Worm (Caenorhabditis elegans) whole organism, L1 larva: ENCODE results near the gene ogt-1.

Experiments used
- C34B4.2 ChIP-seq: sonication (generic microtip); optimal IDR thresholded peaks from 2 replicates; lab custom pipeline; 2017; ENCODE audit warnings: mild to moderate bottlenecking, missing genetic modification characterization, missing compliant biosample characterization
- F16B12.6 ChIP-seq: fragments of 150-350 bp; optimal IDR thresholded peaks from 2 replicates; lab custom pipeline; 2014; ENCODE audit warnings: missing biosample characterization, missing genetic modification characterization
- Y116A8C.19 ChIP-seq: sonication (generic microtip); optimal IDR thresholded peaks from 2 replicates; lab custom pipeline; 2016; ENCODE audit warnings: missing compliant biosample characterization, missing genetic modification characterization, borderline replicate concordance
- aly-2 ChIP-seq: fragments of 150-350 bp; optimal IDR thresholded peaks from 2 replicates; lab custom pipeline; 2014; ENCODE audit warnings: missing biosample characterization, missing genetic modification characterization
- ama-1 ChIP-seq: fragments of 150-350 bp; optimal IDR thresholded peaks from 2 replicates; lab custom pipeline; 2014
- ceh-8 ChIP-seq: fragments of 200-800 bp; sonication (Bioruptor generic); optimal IDR thresholded peaks from 2 replicates; lab custom pipeline; 2018; ENCODE audit warnings: mild to moderate bottlenecking, missing genetic modification characterization, moderate library complexity, missing compliant biosample characterization
- ceh-88 ChIP-seq: fragments of 200-800 bp; sonication (Bioruptor generic); IDR thresholded peaks from 2 replicates; pipeline ENCODE4 v1.3.6; 2022; ENCODE audit warnings: missing genetic modification characterization, missing compliant biosample characterization
- dpl-1 ChIP-seq, 3 experiments: fragments of 150-350 bp in 2 of 3; sonication (generic microtip) in 1 of 3; optimal IDR thresholded peaks; 2 replicates each; lab custom pipeline; 2014 to 2017; ENCODE audit warnings: missing biosample characterization in 3 of 3, missing genetic modification characterization in 3 of 3, missing genetic modification reagents in 3 of 3
- dsc-1 ChIP-seq: sonication (generic microtip); optimal IDR thresholded peaks from 2 replicates; lab custom pipeline; 2016; ENCODE audit warnings: mild to moderate bottlenecking, missing genetic modification characterization, missing compliant biosample characterization
- efl-1 ChIP-seq, 4 experiments: fragments of 150-350 bp; optimal IDR thresholded peaks in 3 of 4; peaks in 1 of 4; 1 replicate in 1 of 4; 2 replicates in 3 of 4; lab custom pipeline; 2014; ENCODE audit warnings: missing biosample characterization in 2 of 4, missing genetic modification characterization in 2 of 4, missing genetic modification reagents in 2 of 4
- egl-27 ChIP-seq, 2 experiments: fragments of 150-350 bp in 1 of 2; sonication (generic microtip); optimal IDR thresholded peaks; 3 replicates each; lab custom pipeline; 2017 to 2018; ENCODE audit warnings: missing biosample characterization in 2 of 2, missing genetic modification characterization in 2 of 2, missing genetic modification reagents in 2 of 2
- elt-2 ChIP-seq: sonication (generic microtip); optimal IDR thresholded peaks from 2 replicates; lab custom pipeline; 2016; ENCODE audit warnings: missing genetic modification characterization, mild to moderate bottlenecking, inconsistent platforms, missing compliant biosample characterization, missing genetic modification reagents
- ets-5 ChIP-seq: fragments of 200-800 bp; sonication (Bioruptor generic); IDR thresholded peaks from 2 replicates; pipeline ENCODE4 v1.3.6; 2022; ENCODE audit warnings: missing genetic modification characterization, missing compliant biosample characterization
- fkh-4 ChIP-seq: sonication (generic microtip); optimal IDR thresholded peaks from 2 replicates; lab custom pipeline; 2016; ENCODE audit warnings: missing compliant biosample characterization, missing genetic modification characterization, borderline replicate concordance
- hpl-2 ChIP-seq: fragments of 150-350 bp; optimal IDR thresholded peaks from 2 replicates; lab custom pipeline; 2014; ENCODE audit warnings: missing biosample characterization, missing genetic modification reagents, missing genetic modification characterization
- lin-14 ChIP-seq: fragments of 200-800 bp; sonication (Bioruptor generic); optimal IDR thresholded peaks from 2 replicates; lab custom pipeline; 2018; ENCODE audit warnings: mild to moderate bottlenecking, missing genetic modification characterization, moderate library complexity, missing compliant biosample characterization
- lin-35 ChIP-seq, 2 experiments: fragments of 150-350 bp; optimal IDR thresholded peaks; 2 replicates each; lab custom pipeline; 2014; ENCODE audit warnings: missing biosample characterization in 2 of 2, missing genetic modification characterization in 2 of 2, missing genetic modification reagents in 2 of 2
- lin-39 ChIP-seq: fragments of 150-350 bp; optimal IDR thresholded peaks from 2 replicates; lab custom pipeline; 2014; ENCODE audit warnings: missing biosample characterization, missing genetic modification reagents, missing genetic modification characterization
- lsy-2 ChIP-seq, 2 experiments: fragments of 150-350 bp; optimal IDR thresholded peaks; 2 replicates each; lab custom pipeline; 2014; ENCODE audit warnings: missing biosample characterization in 2 of 2, missing genetic modification characterization in 2 of 2
- mdl-1 ChIP-seq, 2 experiments: fragments of 150-350 bp; optimal IDR thresholded peaks; 2 replicates each; lab custom pipeline; 2014 to 2017; ENCODE audit warnings: missing biosample characterization in 2 of 2, missing genetic modification characterization in 2 of 2, inconsistent platforms in 1 of 2
- mef-2 ChIP-seq: fragments of 150-350 bp; optimal IDR thresholded peaks from 2 replicates; lab custom pipeline; 2014; ENCODE audit warnings: missing biosample characterization, missing genetic modification characterization
- nhr-19 ChIP-seq: fragments of 200-800 bp; sonication (Bioruptor generic); conservative IDR thresholded peaks from 2 replicates; pipeline ENCODE4 v1.3.6; 2022; ENCODE audit warnings: missing genetic modification characterization, missing compliant biosample characterization
- nhr-20 ChIP-seq: sonication (generic microtip); optimal IDR thresholded peaks from 2 replicates; lab custom pipeline; 2016; ENCODE audit warnings: mild to moderate bottlenecking, missing genetic modification characterization, missing compliant biosample characterization
- nhr-28 ChIP-seq: fragments of 150-350 bp; optimal IDR thresholded peaks from 2 replicates; lab custom pipeline; 2014; ENCODE audit warnings: missing biosample characterization, missing genetic modification characterization
- nhr-47 ChIP-seq: sonication (generic microtip); optimal IDR thresholded peaks from 2 replicates; lab custom pipeline; 2016; ENCODE audit warnings: mild to moderate bottlenecking, missing genetic modification characterization, moderate library complexity, missing compliant biosample characterization
- nhr-71 ChIP-seq: sonication (generic microtip); optimal IDR thresholded peaks from 2 replicates; lab custom pipeline; 2016; ENCODE audit warnings: mild to moderate bottlenecking, missing genetic modification characterization, moderate library complexity, missing compliant biosample characterization
- nhr-76 ChIP-seq: sonication (generic microtip); optimal IDR thresholded peaks from 2 replicates; lab custom pipeline; 2017; ENCODE audit warnings: missing biosample characterization, missing genetic modification characterization
- nhr-84 ChIP-seq: sonication (generic microtip); optimal IDR thresholded peaks from 2 replicates; lab custom pipeline; 2017; ENCODE audit warnings: missing biosample characterization, missing genetic modification characterization
- nhr-85 ChIP-seq: sonication (generic microtip); peaks from one replicate; lab custom pipeline; 2016; ENCODE audit warnings: missing genetic modification characterization, inconsistent platforms, missing compliant biosample characterization
- nhr-90 ChIP-seq: sonication (generic microtip); optimal IDR thresholded peaks from 2 replicates; lab custom pipeline; 2016; ENCODE audit warnings: mild to moderate bottlenecking, missing genetic modification characterization, missing compliant biosample characterization; ENCODE audit not compliant: poor library complexity
- pag-3 ChIP-seq: sonication (generic microtip); optimal IDR thresholded peaks from 2 replicates; lab custom pipeline; 2017; ENCODE audit warnings: missing genetic modification characterization, mild to moderate bottlenecking, missing compliant biosample characterization, antibody characterized with exemption, borderline replicate concordance; ENCODE audit not compliant: insufficient read depth
- pax-3 ChIP-seq: fragments of 200-800 bp; sonication (Bioruptor generic); optimal IDR thresholded peaks from 2 replicates; lab custom pipeline; 2018; ENCODE audit warnings: mild to moderate bottlenecking, missing genetic modification characterization, moderate library complexity, missing compliant biosample characterization
- rnt-1 ChIP-seq: sonication (generic microtip); optimal IDR thresholded peaks from 2 replicates; lab custom pipeline; 2016; ENCODE audit warnings: mild to moderate bottlenecking, missing genetic modification characterization, moderate library complexity, missing compliant biosample characterization
- snpc-4 ChIP-seq: fragments of 150-350 bp; optimal IDR thresholded peaks from 2 replicates; lab custom pipeline; 2014; ENCODE audit warnings: missing biosample characterization, missing genetic modification characterization
- snu-23 ChIP-seq: sonication (generic microtip); optimal IDR thresholded peaks from 2 replicates; lab custom pipeline; 2016; ENCODE audit warnings: missing genetic modification characterization, missing compliant biosample characterization
- swsn-7 ChIP-seq: sonication (generic microtip); optimal IDR thresholded peaks from 2 replicates; lab custom pipeline; 2016; ENCODE audit warnings: missing genetic modification characterization, missing compliant biosample characterization
- tlp-1 ChIP-seq: fragments of 150-350 bp; optimal IDR thresholded peaks from 2 replicates; lab custom pipeline; 2014; ENCODE audit warnings: missing biosample characterization, missing genetic modification characterization
- unc-130 ChIP-seq: fragments of 150-350 bp; optimal IDR thresholded peaks from 2 replicates; lab custom pipeline; 2017; ENCODE audit warnings: missing biosample characterization, missing genetic modification characterization, inconsistent platforms
- unc-86 ChIP-seq: sonication (generic microtip); optimal IDR thresholded peaks from 2 replicates; lab custom pipeline; 2016; ENCODE audit warnings: missing genetic modification characterization, missing compliant biosample characterization
- unc-98 ChIP-seq: fragments of 200-800 bp; sonication (Bioruptor generic); IDR thresholded peaks from 2 replicates; pipeline ENCODE4 v1.3.6; 2022; ENCODE audit warnings: missing genetic modification characterization, missing compliant biosample characterization
- xbp-1 ChIP-seq: sonication (generic microtip); optimal IDR thresholded peaks from 2 replicates; lab custom pipeline; 2016; ENCODE audit warnings: missing genetic modification characterization, missing compliant biosample characterization
- zag-1 ChIP-seq: fragments of 150-350 bp; optimal IDR thresholded peaks from 2 replicates; lab custom pipeline; 2014; ENCODE audit warnings: missing biosample characterization, missing genetic modification characterization
- zip-4 ChIP-seq: fragments of 200-800 bp; sonication (Bioruptor generic); optimal IDR thresholded peaks from 2 replicates; lab custom pipeline; 2018; ENCODE audit warnings: mild to moderate bottlenecking, missing genetic modification characterization, moderate library complexity, missing compliant biosample characterization

ogt-1 gene

DNA sequence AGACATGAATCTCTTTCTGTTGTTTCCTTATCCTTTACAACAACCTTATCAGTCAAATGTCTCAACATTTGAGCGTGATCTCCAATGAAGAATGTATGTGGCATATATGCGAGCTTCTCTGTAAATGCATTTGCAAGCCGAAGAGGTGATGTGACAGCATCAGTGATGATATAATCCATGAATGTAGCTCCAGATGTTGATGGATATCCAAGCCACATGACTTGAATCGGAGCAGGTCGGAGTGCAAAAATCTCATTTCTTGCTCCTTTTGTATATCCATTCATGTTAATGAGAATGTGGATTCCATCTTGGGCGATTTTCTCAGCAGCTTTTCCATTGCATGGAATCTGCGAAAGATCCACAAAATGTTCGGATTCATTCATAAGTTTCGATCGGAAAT is 5.4 kb downstream of the ogt-1 start:
- TF ChIP-seq F16B12.6 (tag; lab: Kevin White, UChicago) = no peak
- TF ChIP-seq unc-130 (tag; lab: Kevin White, UChicago) = no peak
- no peak for TF ChIP-seq lin-39 (tag; lab: Kevin White, UChicago)
- no peak for TF ChIP-seq efl-1 (optimal IDR thresholded peaks at IDR 0.05; lab: Kevin White, UChicago)
- TF ChIP-seq efl-1 (GFP tag; optimal IDR thresholded peaks at IDR 0.05 in 1 of 2; lab: Kevin White, UChicago) = peak in 1 of 2 experiments; percentile 86
- no peak for TF ChIP-seq unc-86 (tag; lab: Kevin White, UChicago)

DNA sequence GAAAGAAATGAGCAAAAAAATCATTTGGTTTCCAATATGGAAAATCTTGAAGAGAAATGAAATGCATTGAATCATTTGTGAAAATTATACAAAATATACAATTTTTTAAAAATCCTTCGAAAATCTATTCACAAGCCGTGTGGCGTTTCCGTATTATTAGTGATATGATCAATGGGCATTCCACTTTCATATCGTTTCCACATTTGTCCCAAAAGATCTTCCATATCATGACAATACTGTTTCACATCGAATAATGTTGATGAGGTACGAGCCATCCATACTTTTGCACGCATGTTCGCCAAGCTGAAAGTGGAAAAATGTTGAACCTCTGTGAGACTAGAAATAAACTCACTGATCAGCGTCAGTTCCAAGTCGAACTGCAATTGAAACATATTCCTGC is 7.3 kb downstream of the ogt-1 start:
- no peak for TF ChIP-seq pag-3 (tag; lab: Kevin White, UChicago)
- TF ChIP-seq lin-39 (tag; lab: Kevin White, UChicago) = no peak
- no peak for TF ChIP-seq tlp-1 (tag; lab: Kevin White, UChicago)
- TF ChIP-seq zag-1 (tag; lab: Kevin White, UChicago) = no peak
- no peak for TF ChIP-seq ceh-8 (GFP tag; lab: Kevin White, UChicago)
- TF ChIP-seq pax-3 = no peak
- no peak for TF ChIP-seq ets-5 (GFP tag; lab: Robert Waterston, UW)
- TF ChIP-seq nhr-76 = no peak
- TF ChIP-seq nhr-28 = no peak
- TF ChIP-seq nhr-84 (tag; lab: Kevin White, UChicago) = no peak
- TF ChIP-seq Y116A8C.19 (tag; lab: Kevin White, UChicago) = no peak
- no peak for TF ChIP-seq dpl-1 (GFP tag; optimal IDR thresholded peaks at IDR 0.05; lab: Kevin White, UChicago)

DNA sequence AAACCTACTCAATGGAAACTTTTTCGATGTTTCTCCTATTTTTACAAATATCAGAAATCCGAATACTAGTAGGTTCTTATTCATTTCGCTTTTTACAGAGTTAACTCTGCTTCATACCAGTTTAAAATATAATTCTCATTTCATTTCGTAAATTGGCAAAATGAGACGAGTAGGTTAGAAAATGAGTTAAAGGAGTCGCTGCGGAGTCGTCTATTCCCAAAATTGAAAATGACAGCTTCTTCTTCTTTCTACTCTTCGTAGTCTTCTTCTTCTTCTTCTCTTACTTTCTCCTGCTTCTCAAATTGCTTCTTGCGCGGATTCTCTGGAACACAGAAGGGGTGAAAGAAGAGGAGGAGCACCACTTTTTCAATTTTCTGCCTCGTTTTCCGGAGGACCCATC is 8.8 kb downstream of the ogt-1 start, which contains the start of gene glr-2:
Gene glr-2, minus strand, starts transcription at position 211 of the 400 bp plus-strand sequence.
- TF ChIP-seq lin-14 (GFP tag; lab: Kevin White, UChicago) (peak; percentile 35), ceh-88 (GFP tag; lab: Robert Waterston, UW) (no peak), unc-98 (no peak), nhr-85 (tag; lab: Kevin White, UChicago) (no peak), snu-23 (GFP tag; lab: Kevin White, UChicago) (no peak), aly-2 (tag; lab: Kevin White, UChicago) (no peak), ceh-8 (GFP tag; lab: Kevin White, UChicago) (peak; percentile 13), ets-5 (GFP tag; lab: Robert Waterston, UW) (no peak)

DNA sequence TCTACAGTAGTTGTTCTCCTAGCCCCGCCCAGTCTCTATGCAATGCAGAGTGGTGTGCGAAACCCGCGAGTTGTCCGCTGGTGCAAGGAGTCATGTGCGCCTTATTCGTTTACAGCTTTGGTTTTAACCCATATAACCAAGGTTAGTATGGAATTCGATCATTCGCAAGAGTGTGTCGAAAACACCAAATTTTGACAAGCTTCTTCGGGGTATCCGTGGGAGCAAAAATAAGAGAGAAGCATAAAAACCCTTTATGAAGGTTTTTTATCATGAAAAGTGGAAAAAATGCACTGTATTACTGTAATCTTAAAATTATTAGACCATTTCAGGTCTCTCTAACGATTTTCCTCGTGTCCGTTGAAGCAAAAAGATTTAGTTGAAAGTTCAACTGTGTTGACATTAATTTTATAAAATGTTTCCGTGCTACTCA is 11.4 kb downstream of the ogt-1 start:
- TF ChIP-seq nhr-20 (tag; lab: Kevin White, UChicago) (peak; percentile 40), lin-14 (GFP tag; lab: Kevin White, UChicago) (peak; percentile 35), C34B4.2 (tag; lab: Kevin White, UChicago) (no peak), pax-3 (no peak), nhr-90 (peak; percentile 78), snpc-4 (tag; lab: Kevin White, UChicago) (peak; percentile 96), xbp-1 (peak; percentile 3), mef-2 (tag; lab: Kevin White, UChicago) (no peak), rnt-1 (peak; percentile 33), nhr-19 (GFP tag; lab: Robert Waterston, UW) (peak; percentile 67), elt-2 (tag; lab: Kevin White, UChicago) (peak; percentile 41), ets-5 (GFP tag; lab: Robert Waterston, UW) (no peak), ama-1 (lab: Kevin White, UChicago) (peak; percentile 42), nhr-47 (tag; lab: Kevin White, UChicago) (peak; percentile 74), hpl-2 (no peak), ceh-88 (GFP tag; lab: Robert Waterston, UW) (0 out of 2 replicates have a peak, but pooled peaks have one; percentile 29), nhr-85 (tag; lab: Kevin White, UChicago) (peak; percentile 74), efl-1 (optimal IDR thresholded peaks at IDR 0.05; lab: Kevin White, UChicago) (peak in 1 of 2 experiments; percentile 41), efl-1 (GFP tag; optimal IDR thresholded peaks at IDR 0.05 in 1 of 2; lab: Kevin White, UChicago) (peak in 1 of 2 experiments; percentile 50), lsy-2 (tag; optimal IDR thresholded peaks at IDR 0.05; lab: Kevin White, UChicago) (peak in 1 of 2 experiments; percentile 30), swsn-7 (tag; lab: Kevin White, UChicago) (peak; percentile 56), dsc-1 (peak; percentile 33), zip-4 (GFP tag; lab: Kevin White, UChicago) (peak; percentile 32), egl-27 (tag; optimal IDR thresholded peaks at IDR 0.05; lab: Kevin White, UChicago) (peak in 1 of 2 experiments; percentile 12), fkh-4 (tag; lab: Kevin White, UChicago) (no peak), Y116A8C.19 (tag; lab: Kevin White, UChicago) (no peak), lin-39 (tag; lab: Kevin White, UChicago) (peak; percentile 17), snu-23 (GFP tag; lab: Kevin White, UChicago) (peak; percentile 45), mdl-1 (tag; optimal IDR thresholded peaks at IDR 0.05; lab: Kevin White, UChicago) (no peak), nhr-71 (tag; lab: Kevin White, UChicago) (peak; percentile 68), tlp-1 (tag; lab: Kevin White, UChicago) (no peak), lin-35 (GFP tag; optimal IDR thresholded peaks at IDR 0.05; lab: Kevin White, UChicago) (no peak)
- TF ChIP-seq, all 84 proteins: peak for 21
